Worm (Caenorhabditis elegans) whole organism, L3 larva: Measurements from ENCODE around the gene act-3.
A peak's percentile ranks its signal among the peaks of the same experiment; 100 is the strongest.

Experiments used
- R02D3.7 ChIP-seq: fragments of 150-350 bp; optimal IDR thresholded peaks from 2 replicates; lab custom pipeline; 2014; ENCODE audit warnings: missing biosample characterization, missing genetic modification characterization
- ZK546.5 ChIP-seq: sonication (generic microtip); optimal IDR thresholded peaks from 2 replicates; lab custom pipeline; 2017; ENCODE audit warnings: missing biosample characterization, missing genetic modification characterization
- aly-2 ChIP-seq: fragments of 150-350 bp; optimal IDR thresholded peaks from 2 replicates; lab custom pipeline; 2014; ENCODE audit warnings: missing biosample characterization, missing genetic modification characterization
- ama-1 ChIP-seq: fragments of 150-350 bp; optimal IDR thresholded peaks from 2 replicates; lab custom pipeline; 2018
- ceh-16 ChIP-seq: sonication (generic microtip); optimal IDR thresholded peaks from 2 replicates; lab custom pipeline; 2017; ENCODE audit warnings: missing biosample characterization, missing genetic modification characterization
- ceh-82 ChIP-seq: fragments of 150-350 bp; optimal IDR thresholded peaks from 2 replicates; lab custom pipeline; 2014; ENCODE audit warnings: missing biosample characterization, missing genetic modification characterization
- daf-12 ChIP-seq: fragments of 150-350 bp; optimal IDR thresholded peaks from 2 replicates; lab custom pipeline; 2014; ENCODE audit warnings: missing biosample characterization, missing genetic modification reagents, missing genetic modification characterization
- elt-1 ChIP-seq: fragments of 150-350 bp; optimal IDR thresholded peaks from 2 replicates; lab custom pipeline; 2014; ENCODE audit warnings: missing biosample characterization, missing genetic modification characterization
- elt-2 ChIP-seq: sonication (generic microtip); optimal IDR thresholded peaks from 2 replicates; lab custom pipeline; 2016; ENCODE audit warnings: missing genetic modification reagents, mild to moderate bottlenecking, missing genetic modification characterization, missing compliant biosample characterization
- elt-3 ChIP-seq, 3 experiments: fragments of 150-350 bp in 1 of 3; sonication (generic microtip) in 2 of 3; optimal IDR thresholded peaks; 2 replicates in 2 of 3; 4 replicates in 1 of 3; lab custom pipeline; 2014 to 2017; ENCODE audit warnings: missing biosample characterization in 3 of 3, missing genetic modification characterization in 3 of 3
- eor-1 ChIP-seq, 2 experiments: fragments of 150-350 bp; optimal IDR thresholded peaks; 2 replicates each; lab custom pipeline; 2014 to 2018; ENCODE audit warnings: missing biosample characterization in 2 of 2, missing genetic modification characterization in 2 of 2
- fkh-10 ChIP-seq: sonication (generic microtip); optimal IDR thresholded peaks from 2 replicates; lab custom pipeline; 2017; ENCODE audit warnings: missing biosample characterization, missing genetic modification reagents, missing genetic modification characterization
- fkh-2 ChIP-seq: fragments of 150-350 bp; optimal IDR thresholded peaks from 2 replicates; lab custom pipeline; 2014; ENCODE audit warnings: missing biosample characterization, missing genetic modification reagents, missing genetic modification characterization
- fos-1 ChIP-seq: fragments of 150-350 bp; optimal IDR thresholded peaks from 2 replicates; lab custom pipeline; 2014; ENCODE audit warnings: missing biosample characterization, missing genetic modification characterization
- hmg-11 ChIP-seq: sonication (generic microtip); optimal IDR thresholded peaks from 2 replicates; lab custom pipeline; 2016; ENCODE audit warnings: missing genetic modification characterization, missing compliant biosample characterization
- lin-15B ChIP-seq: fragments of 150-350 bp; optimal IDR thresholded peaks from 2 replicates; lab custom pipeline; 2014; ENCODE audit warnings: missing biosample characterization, missing genetic modification characterization
- lin-39 ChIP-seq: fragments of 150-350 bp; optimal IDR thresholded peaks from 2 replicates; lab custom pipeline; 2018; ENCODE audit warnings: missing biosample characterization, missing genetic modification reagents, missing genetic modification characterization
- lsy-12 ChIP-seq: sonication (generic microtip); optimal IDR thresholded peaks from 2 replicates; lab custom pipeline; 2016; ENCODE audit warnings: mild to moderate bottlenecking, missing genetic modification characterization, missing compliant biosample characterization
- mml-1 ChIP-seq: fragments of 150-350 bp; sonication (generic microtip); optimal IDR thresholded peaks from 3 replicates; lab custom pipeline; 2014; ENCODE audit warnings: missing biosample characterization, missing genetic modification characterization
- nfya-1 ChIP-seq: sonication (generic microtip); optimal IDR thresholded peaks from 2 replicates; lab custom pipeline; 2017; ENCODE audit warnings: missing genetic modification characterization, mild to moderate bottlenecking, missing compliant biosample characterization, antibody characterized with exemption, moderate library complexity; ENCODE audit not compliant: insufficient read depth
- nhr-11 ChIP-seq: fragments of 150-350 bp; optimal IDR thresholded peaks from 2 replicates; lab custom pipeline; 2014; ENCODE audit warnings: missing biosample characterization, missing genetic modification characterization
- nhr-12 ChIP-seq: fragments of 150-350 bp; optimal IDR thresholded peaks from 2 replicates; lab custom pipeline; 2014; ENCODE audit warnings: missing biosample characterization, missing genetic modification characterization
- nhr-23 ChIP-seq: fragments of 150-350 bp; optimal IDR thresholded peaks from 2 replicates; lab custom pipeline; 2014; ENCODE audit warnings: missing biosample characterization, missing genetic modification reagents, missing genetic modification characterization
- nhr-237 ChIP-seq: fragments of 150-350 bp; optimal IDR thresholded peaks from 2 replicates; lab custom pipeline; 2014; ENCODE audit warnings: missing biosample characterization, missing genetic modification characterization
- nhr-25 ChIP-seq: sonication (generic microtip); optimal IDR thresholded peaks from 2 replicates; lab custom pipeline; 2017; ENCODE audit warnings: missing biosample characterization, missing genetic modification characterization
- nhr-28 ChIP-seq: fragments of 150-350 bp; optimal IDR thresholded peaks from 2 replicates; lab custom pipeline; 2014; ENCODE audit warnings: missing biosample characterization, missing genetic modification characterization
- nhr-43 ChIP-seq: sonication (generic microtip); optimal IDR thresholded peaks from 2 replicates; lab custom pipeline; 2016; ENCODE audit warnings: mild to moderate bottlenecking, missing genetic modification characterization, missing compliant biosample characterization; ENCODE audit not compliant: poor library complexity, severe bottlenecking
- nhr-67 ChIP-seq: fragments of 150-350 bp; optimal IDR thresholded peaks from 2 replicates; lab custom pipeline; 2014; ENCODE audit warnings: missing biosample characterization, missing genetic modification characterization
- nhr-76 ChIP-seq: fragments of 150-350 bp; sonication (generic microtip); optimal IDR thresholded peaks from 5 replicates; lab custom pipeline; 2014; ENCODE audit warnings: missing biosample characterization, missing genetic modification characterization
- pha-4 ChIP-seq: fragments of 150-350 bp; optimal IDR thresholded peaks from 2 replicates; lab custom pipeline; 2014; ENCODE audit warnings: missing biosample characterization, missing genetic modification reagents, missing genetic modification characterization
- pqm-1 ChIP-seq: fragments of 150-350 bp; optimal IDR thresholded peaks from 2 replicates; lab custom pipeline; 2017; ENCODE audit warnings: missing biosample characterization, missing genetic modification characterization, inconsistent platforms
- sea-2 ChIP-seq: fragments of 150-350 bp; sonication (generic microtip); optimal IDR thresholded peaks from 4 replicates; lab custom pipeline; 2014; ENCODE audit warnings: missing biosample characterization, missing genetic modification reagents, missing genetic modification characterization
- skn-1 ChIP-seq: fragments of 150-350 bp; optimal IDR thresholded peaks from 2 replicates; lab custom pipeline; 2014; ENCODE audit warnings: missing biosample characterization, missing genetic modification characterization
- snpc-4 ChIP-seq: fragments of 150-350 bp; optimal IDR thresholded peaks from 2 replicates; lab custom pipeline; 2014; ENCODE audit warnings: missing biosample characterization, missing genetic modification characterization
- tbx-2 ChIP-seq: sonication (generic microtip); optimal IDR thresholded peaks from 2 replicates; lab custom pipeline; 2016; ENCODE audit warnings: mild to moderate bottlenecking, missing genetic modification characterization, missing compliant biosample characterization
- unc-39 ChIP-seq: sonication (generic microtip); optimal IDR thresholded peaks from 4 replicates; lab custom pipeline; 2017; ENCODE audit warnings: missing biosample characterization, missing genetic modification characterization
- zag-1 ChIP-seq: fragments of 150-350 bp; optimal IDR thresholded peaks from 2 replicates; lab custom pipeline; 2014; ENCODE audit warnings: missing biosample characterization, missing genetic modification characterization
- ztf-11 ChIP-seq: fragments of 150-350 bp; optimal IDR thresholded peaks from 2 replicates; lab custom pipeline; 2014; ENCODE audit warnings: missing biosample characterization, missing genetic modification characterization
- ztf-4 ChIP-seq: fragments of 150-350 bp; optimal IDR thresholded peaks from 2 replicates; lab custom pipeline; 2014; ENCODE audit warnings: missing biosample characterization, missing genetic modification characterization

Gene act-3

DNA sequence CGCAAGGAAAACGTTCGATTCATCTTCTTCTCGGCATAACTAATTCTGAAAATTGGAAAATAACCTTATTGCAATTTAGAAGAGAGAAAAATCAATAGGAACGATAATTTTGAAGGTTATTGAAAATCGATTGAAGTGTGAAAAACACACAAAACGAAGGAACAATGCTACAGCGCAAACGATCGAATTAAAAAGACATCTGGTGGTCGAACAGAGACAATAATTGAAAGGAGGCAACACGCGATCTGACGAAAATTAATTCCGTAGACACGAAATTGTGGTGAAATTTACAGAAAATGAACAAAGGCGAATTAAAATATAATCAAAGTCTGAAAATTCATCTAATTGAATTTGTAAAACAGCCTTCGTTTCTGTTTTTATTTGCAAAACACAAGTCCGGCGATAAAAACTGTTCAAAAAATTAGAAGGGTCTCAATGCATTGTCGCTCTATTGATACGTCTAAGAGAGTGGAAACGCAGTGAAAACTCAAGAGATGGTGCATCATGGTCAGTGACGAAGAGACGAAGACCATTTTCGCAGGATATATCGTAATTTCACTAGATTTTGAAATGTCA, 34.8 kb downstream of the act-3 start, which contains the start of gene pak-2 (continued):
- TF ChIP-seq hmg-11: peak; percentile 78
- peak; percentile 24 for TF ChIP-seq nhr-11
- TF ChIP-seq elt-1 (tag; lab: Kevin White, UChicago): no peak
- TF ChIP-seq daf-12 (tag; lab: Kevin White, UChicago): no peak
- peak; percentile 85 for TF ChIP-seq lin-15B (tag; lab: Kevin White, UChicago)
- TF ChIP-seq nhr-43 (tag; lab: Kevin White, UChicago): peak; percentile 62
- peak; percentile 70 for TF ChIP-seq nhr-23 (tag; lab: Kevin White, UChicago)
- no peak for TF ChIP-seq ztf-4
- TF ChIP-seq fkh-2 (tag; lab: Kevin White, UChicago): no peak
- peak; percentile 64 for TF ChIP-seq elt-2 (tag; lab: Kevin White, UChicago)
- TF ChIP-seq pha-4 (tag; lab: Kevin White, UChicago): peak; percentile 82
- TF ChIP-seq nhr-28: no peak
- peak; percentile 40 for TF ChIP-seq nhr-25 (tag; lab: Kevin White, UChicago)
- TF ChIP-seq unc-39 (tag; lab: Kevin White, UChicago): no peak
- TF ChIP-seq nhr-67 (tag; lab: Kevin White, UChicago): no peak
- TF ChIP-seq mml-1 (tag; lab: Kevin White, UChicago): no peak
- TF ChIP-seq skn-1 (tag; lab: Kevin White, UChicago): no peak
- no peak for TF ChIP-seq R02D3.7 (tag; lab: Kevin White, UChicago)
- no peak for TF ChIP-seq nhr-76 (tag; lab: Kevin White, UChicago)
- peak; percentile 7 for TF ChIP-seq fkh-10
- no peak for TF ChIP-seq nhr-12 (tag; lab: Kevin White, UChicago)

- TF ChIP-seq pqm-1 (tag; lab: Kevin White, UChicago): no peak
- TF ChIP-seq nfya-1 (tag; lab: Kevin White, UChicago): peak; percentile 21
These were observed 39.5 kb downstream of the act-3 start, which contains the start of gene pptr-2 for ce11 chrV:11034748-11035147. Gene pptr-2 (minus strand): TSS chrV:11034931.

DNA sequence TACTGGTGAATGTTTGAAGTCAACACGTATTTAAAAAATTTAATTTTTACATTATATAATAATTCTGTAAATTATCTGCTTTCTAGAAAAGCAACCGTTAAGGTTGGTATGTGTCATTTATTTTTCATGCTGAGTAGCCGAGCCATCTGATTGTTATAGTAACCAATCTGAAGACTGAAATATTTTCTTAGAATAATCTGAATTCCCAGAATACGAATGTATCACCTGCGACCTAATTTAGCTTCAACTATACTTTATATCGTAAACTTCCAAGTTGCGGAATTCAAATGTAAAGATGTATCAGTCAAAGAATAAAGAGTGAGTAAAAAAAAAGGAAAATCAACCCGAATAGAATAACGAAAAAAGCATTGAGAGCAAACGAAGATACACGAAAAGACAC, 41.1 kb downstream of the act-3 start:
- TF ChIP-seq ZK546.5 (tag; lab: Kevin White, UChicago) (no peak), elt-1 (tag; lab: Kevin White, UChicago) (no peak), pha-4 (tag; lab: Kevin White, UChicago) (no peak), nhr-43 (tag; lab: Kevin White, UChicago) (no peak), ztf-11 (tag; lab: Kevin White, UChicago) (no peak), nhr-12 (tag; lab: Kevin White, UChicago) (no peak), nhr-76 (tag; lab: Kevin White, UChicago) (no peak), nhr-11 (no peak), hmg-11 (no peak), tbx-2 (tag; lab: Kevin White, UChicago) (no peak), lin-39 (tag; lab: Kevin White, UChicago) (no peak), lsy-12 (tag; lab: Kevin White, UChicago) (no peak), ceh-82 (tag; lab: Kevin White, UChicago) (no peak)

ce11 chrV:11030675-11031074, 43.6 kb downstream of the act-3 start:
- TF ChIP-seq nhr-25 (tag; lab: Kevin White, UChicago): no peak
- TF ChIP-seq elt-3 (tag; optimal IDR thresholded peaks at IDR 0.05; lab: Kevin White, UChicago): no peak
- TF ChIP-seq nhr-67 (tag; lab: Kevin White, UChicago): no peak
- TF ChIP-seq sea-2 (GFP tag; lab: Kevin White, UChicago): no peak
- TF ChIP-seq ceh-16 (tag; lab: Kevin White, UChicago): no peak
- TF ChIP-seq nhr-237 (tag; lab: Kevin White, UChicago): no peak
- no peak for TF ChIP-seq zag-1 (tag; lab: Kevin White, UChicago)
- no peak for TF ChIP-seq nhr-28
- TF ChIP-seq fos-1 (tag; lab: Kevin White, UChicago): no peak
- no peak for TF ChIP-seq pqm-1 (tag; lab: Kevin White, UChicago)
- no peak for TF ChIP-seq mml-1 (tag; lab: Kevin White, UChicago)
- TF ChIP-seq ama-1: no peak
- TF ChIP-seq fkh-2 (tag; lab: Kevin White, UChicago): no peak
- TF ChIP-seq nhr-11: no peak
- TF ChIP-seq lsy-12 (tag; lab: Kevin White, UChicago): no peak
- no peak for TF ChIP-seq snpc-4 (tag; lab: Kevin White, UChicago)
- TF ChIP-seq eor-1 (tag; optimal IDR thresholded peaks at IDR 0.05; lab: Kevin White, UChicago): no peak
- no peak for TF ChIP-seq aly-2 (tag; lab: Kevin White, UChicago)
